Fruit fly (Drosophila melanogaster): ENCODE data around the gene CG4194.

The CG4194 gene

dm6 chrX:2094072-2094761, 25.8 kb downstream of the CG4194 start, which contains the start of gene csw (continued):
- TF ChIP-seq CG16813 (GFP tag; IDR thresholded peaks at IDR 0.05; ENCODE audit: partially characterized antibody) = no peak
- peak in 1 of 2 experiments; percentile 21 for TF ChIP-seq crp (GFP tag; optimal IDR thresholded peaks at IDR 0.05)
- TF ChIP-seq gsb-n (tag; optimal IDR thresholded peaks at IDR 0.05) = peak; percentile 16
- TF ChIP-seq Eip74EF (GFP tag; optimal IDR thresholded peaks at IDR 0.05) = no peak
- TF ChIP-seq Dref (GFP tag; IDR thresholded peaks at IDR 0.05) = peak; percentile 54
- no peak for TF ChIP-seq twi (tag; optimal IDR thresholded peaks at IDR 0.05)
- TF ChIP-seq gsb (GFP tag; IDR thresholded peaks at IDR 0.05) = no peak
- no peak for TF ChIP-seq CG2202 (tag; optimal IDR thresholded peaks at IDR 0.05)
- no peak for TF ChIP-seq cwo (GFP tag; optimal IDR thresholded peaks at IDR 0.05)
- no peak for TF ChIP-seq CG17912 (GFP tag; optimal IDR thresholded peaks at IDR 0.05)
- TF ChIP-seq sug (tag; optimal IDR thresholded peaks at IDR 0.05) = peak; percentile 2
- TF ChIP-seq CG6254 (GFP tag; optimal IDR thresholded peaks at IDR 0.05) = peak; percentile 20
- no peak for TF ChIP-seq exex (tag; optimal IDR thresholded peaks at IDR 0.05)
- TF ChIP-seq bsh (GFP tag; optimal IDR thresholded peaks at IDR 0.05) = peak in 1 of 2 experiments; percentile 90
- TF ChIP-seq lab (GFP tag; optimal IDR thresholded peaks at IDR 0.05) = peak; percentile 3
- peak; percentile 65 for TF ChIP-seq CG9609 (GFP tag; optimal IDR thresholded peaks at IDR 0.05)
- no peak for TF ChIP-seq C15 (GFP tag; IDR thresholded peaks at IDR 0.05)
- no peak for TF ChIP-seq CG1602 (GFP tag; optimal IDR thresholded peaks at IDR 0.05)
- TF ChIP-seq CG1832 (GFP tag; optimal IDR thresholded peaks at IDR 0.05) = no peak
- no peak for TF ChIP-seq CG3838 (GFP tag; optimal IDR thresholded peaks at IDR 0.05)
- TF ChIP-seq salm (tag; optimal IDR thresholded peaks at IDR 0.05) = no peak
- peak; percentile 63 for TF ChIP-seq her (GFP tag; optimal IDR thresholded peaks at IDR 0.05)
- peak; percentile 22 for TF ChIP-seq caup (GFP tag; optimal IDR thresholded peaks at IDR 0.05; ENCODE audit: severe bottlenecking)
- TF ChIP-seq CG13894 (tag; optimal IDR thresholded peaks at IDR 0.05) = peak; percentile 19
- TF ChIP-seq abd-A (tag; optimal IDR thresholded peaks at IDR 0.05) = peak; percentile 0
- no peak for TF ChIP-seq D (optimal IDR thresholded peaks at IDR 0.05)
- TF ChIP-seq D (GFP tag; optimal IDR thresholded peaks at IDR 0.05) = no peak
- TF ChIP-seq peb (GFP tag; IDR thresholded peaks at IDR 0.05) = no peak
- peak; percentile 44 for TF ChIP-seq shn (GFP tag; optimal IDR thresholded peaks at IDR 0.05)
- TF ChIP-seq CG14965 (GFP tag; optimal IDR thresholded peaks at IDR 0.05; ENCODE audit: borderline replicate concordance) = no peak
- peak; percentile 92 for TF ChIP-seq CG9797 (GFP tag; optimal IDR thresholded peaks at IDR 0.05)
- TF ChIP-seq CG2129 (GFP tag; IDR thresholded peaks at IDR 0.05; ENCODE audit: partially characterized antibody) = no peak
- TF ChIP-seq wek (GFP tag; optimal IDR thresholded peaks at IDR 0.05) = no peak
- TF ChIP-seq CG8765 (GFP tag; IDR thresholded peaks at IDR 0.05) = no peak
- TF ChIP-seq nerfin-1 (tag; optimal IDR thresholded peaks at IDR 0.05) = no peak
- peak; percentile 3 for TF ChIP-seq CG4424 (GFP tag; optimal IDR thresholded peaks at IDR 0.05)
- no peak for TF ChIP-seq Deaf1 (tag; optimal IDR thresholded peaks at IDR 0.05)
- TF ChIP-seq Kr (GFP tag; optimal IDR thresholded peaks at IDR 0.05) = no peak
- no peak for TF ChIP-seq sim (GFP tag; IDR thresholded peaks at IDR 0.05)
- peak; percentile 21 for TF ChIP-seq kay (GFP tag; optimal IDR thresholded peaks at IDR 0.05)
- peak; percentile 42 for TF ChIP-seq jumu (GFP tag; optimal IDR thresholded peaks at IDR 0.05)
- TF ChIP-seq CHES-1-like (GFP tag; optimal IDR thresholded peaks at IDR 0.05) = peak; percentile 63
- TF ChIP-seq CG5245 (GFP tag; optimal IDR thresholded peaks at IDR 0.05) = no peak
- peak; percentile 33 for TF ChIP-seq CG12391 (tag; optimal IDR thresholded peaks at IDR 0.05)
- TF ChIP-seq Dek (tag; optimal IDR thresholded peaks at IDR 0.05) = peak; percentile 16
- peak; percentile 32 for TF ChIP-seq vfl (GFP tag; optimal IDR thresholded peaks at IDR 0.05)
- no peak for TF ChIP-seq ac (GFP tag; optimal IDR thresholded peaks at IDR 0.05)
- TF ChIP-seq CG3726 (GFP tag; IDR thresholded peaks at IDR 0.05) = no peak
- no peak for TF ChIP-seq CG4360 (GFP tag; IDR thresholded peaks at IDR 0.05)
